Worm (Caenorhabditis elegans) whole organism, L4 larva: ENCODE results near the gene pan-1.

ENCODE experiments used
- ama-1 ChIP-seq: fragments of 150-350 bp; optimal IDR thresholded peaks from 2 replicates; lab custom pipeline; 2014; ENCODE audit warnings: inconsistent platforms, mixed read lengths
- nhr-28 ChIP-seq: fragments of 150-350 bp; optimal IDR thresholded peaks from 2 replicates; lab custom pipeline; 2014; ENCODE audit warnings: missing biosample characterization, missing genetic modification characterization

DNA sequence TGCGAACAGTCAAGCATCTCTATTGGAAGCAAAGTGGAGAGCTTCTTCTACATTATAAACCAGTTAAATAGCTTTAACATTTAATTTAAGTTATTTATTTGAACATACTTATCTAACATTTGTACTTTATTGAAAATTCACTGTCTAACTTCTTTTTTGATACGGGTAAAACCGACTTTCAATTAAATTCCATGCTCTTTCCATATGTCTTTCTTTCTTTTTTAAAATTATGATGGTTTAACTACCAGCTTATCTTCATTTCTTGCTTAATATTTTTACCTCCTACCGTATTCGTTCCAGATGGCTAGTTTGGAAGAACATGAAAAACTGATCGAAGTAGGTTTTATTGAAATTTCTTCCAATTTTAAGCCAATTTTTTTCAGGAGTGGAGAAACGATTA is 19.0 kb downstream of the pan-1 start, which contains the start of gene F35G12.12:
- TF ChIP-seq ama-1 (lab: Kevin White, UChicago) (no peak), nhr-28 (no peak)
